Worm (Caenorhabditis elegans) whole organism, late embryonic: Measurements from ENCODE around the gene R09A8.2.

Experiments used
- ceh-22 ChIP-seq: sonication (generic microtip); optimal IDR thresholded peaks from 2 replicates; lab custom pipeline; 2017; ENCODE audit warnings: missing biosample characterization, missing genetic modification characterization
- fkh-6 ChIP-seq: sonication (generic microtip); optimal IDR thresholded peaks from 2 replicates; lab custom pipeline; 2016; ENCODE audit warnings: missing genetic modification characterization, missing compliant biosample characterization
- npax-4 ChIP-seq: sonication (generic microtip); optimal IDR thresholded peaks from 2 replicates; lab custom pipeline; 2016; ENCODE audit warnings: missing genetic modification characterization, missing compliant biosample characterization
- rnt-1 ChIP-seq: sonication (generic microtip); optimal IDR thresholded peaks from 2 replicates; lab custom pipeline; 2016; ENCODE audit warnings: missing genetic modification characterization, missing compliant biosample characterization
- ttx-3 ChIP-seq: sonication (generic microtip); optimal IDR thresholded peaks from 2 replicates; lab custom pipeline; 2016; ENCODE audit warnings: missing genetic modification reagents, missing genetic modification characterization, missing compliant biosample characterization

DNA sequence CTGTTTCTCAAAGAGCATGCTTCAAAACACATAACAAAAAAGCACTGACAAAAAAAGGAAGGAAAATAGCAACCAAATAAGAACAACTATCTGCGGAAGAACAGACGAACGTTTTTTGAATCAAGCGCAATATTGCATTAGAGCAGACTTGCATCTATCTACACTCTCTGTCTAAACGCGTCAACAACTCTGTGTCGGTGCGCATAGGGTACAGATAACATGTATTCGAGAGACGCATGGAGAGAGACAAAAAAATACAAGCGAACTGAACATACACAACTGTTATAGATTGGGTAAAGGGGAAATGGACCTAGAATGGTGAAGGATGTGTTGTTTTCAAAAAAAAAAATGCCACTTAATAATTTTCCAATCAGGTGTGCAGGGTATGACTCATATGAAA, 15.7 kb downstream of the R09A8.2 start:
- no peak for TF ChIP-seq rnt-1 (tag; lab: Kevin White, UChicago)
- TF ChIP-seq ceh-22 (tag; lab: Kevin White, UChicago), result no peak
- no peak for TF ChIP-seq fkh-6
- TF ChIP-seq ttx-3 (tag; lab: Kevin White, UChicago), result no peak
- no peak for TF ChIP-seq npax-4 (tag; lab: Kevin White, UChicago)
